Fruit fly (Drosophila melanogaster) whole organism: ENCODE data around the gene ppk17.

Experiments used
- pan ChIP-seq: fragments of >200 bp; optimal IDR thresholded peaks from 2 replicates; lab custom pipeline; 2017
- psq ChIP-seq: fragments of >200 bp; optimal IDR thresholded peaks from 2 replicates; lab custom pipeline; 2017

- no peak for TF ChIP-seq psq (lab: Kevin White, UChicago)
- no peak for TF ChIP-seq pan (lab: Kevin White, UChicago)
Measured at dm6 chr2L:16716771-16717170, 43.6 kb downstream of the ppk17 start.
